Worm (Caenorhabditis elegans) whole organism, young adult: ENCODE results near the gene srab-21.

ENCODE experiments used
- B0019.2 ChIP-seq: fragments of 200-800 bp; sonication (Bioruptor generic); conservative IDR thresholded peaks from 2 replicates; pipeline ENCODE4 v1.3.6; 2022; ENCODE audit warnings: missing genetic modification reagents, missing genetic modification characterization, missing compliant biosample characterization
- B0336.3 ChIP-seq: fragments of 200-800 bp; sonication (Bioruptor generic); IDR thresholded peaks from 2 replicates; pipeline ENCODE4 v1.3.6; 2022; ENCODE audit warnings: missing genetic modification characterization, missing compliant biosample characterization
- C17E4.6 ChIP-seq: fragments of 200-800 bp; sonication (Bioruptor generic); IDR thresholded peaks from 2 replicates; pipeline ENCODE4 v1.3.6; 2022; ENCODE audit warnings: missing genetic modification reagents, missing genetic modification characterization, missing compliant biosample characterization
- F22D6.2 ChIP-seq: sonication (generic microtip); optimal IDR thresholded peaks from 2 replicates; lab custom pipeline; 2016; ENCODE audit warnings: mild to moderate bottlenecking, missing genetic modification characterization, missing compliant biosample characterization
- F49E8.2 ChIP-seq: sonication (generic microtip); optimal IDR thresholded peaks from 3 replicates; lab custom pipeline; 2017; ENCODE audit warnings: missing genetic modification characterization, mild to moderate bottlenecking, missing compliant biosample characterization, antibody characterized with exemption, moderate library complexity; ENCODE audit not compliant: insufficient read depth
- F55B11.4 ChIP-seq: sonication (generic microtip); optimal IDR thresholded peaks from 2 replicates; lab custom pipeline; 2016; ENCODE audit warnings: missing compliant biosample characterization, missing genetic modification characterization, borderline replicate concordance; ENCODE audit not compliant: insufficient read depth
- F57A8.1 ChIP-seq: fragments of 200-800 bp; sonication (Bioruptor generic); optimal IDR thresholded peaks from 2 replicates; lab custom pipeline; 2018; ENCODE audit warnings: mild to moderate bottlenecking, missing genetic modification characterization, moderate library complexity, missing compliant biosample characterization
- K11D2.4 ChIP-seq: fragments of 200-800 bp; sonication (Bioruptor generic); IDR thresholded peaks from 2 replicates; pipeline ENCODE4 v1.3.6; 2022; ENCODE audit warnings: missing genetic modification reagents, missing genetic modification characterization, missing compliant biosample characterization
- K12H6.12 ChIP-seq: fragments of 200-800 bp; sonication (Bioruptor generic); optimal IDR thresholded peaks from 2 replicates; lab custom pipeline; 2018; ENCODE audit warnings: mild to moderate bottlenecking, missing genetic modification characterization, missing compliant biosample characterization
- T26A5.8 ChIP-seq: sonication (generic microtip); optimal IDR thresholded peaks from 2 replicates; lab custom pipeline; 2016; ENCODE audit warnings: missing genetic modification characterization, missing compliant biosample characterization
- Y53F4B.3 ChIP-seq: fragments of 200-800 bp; sonication (Bioruptor generic); IDR thresholded peaks from 2 replicates; pipeline ENCODE4 v1.3.6; 2022; ENCODE audit warnings: missing genetic modification reagents, missing genetic modification characterization, missing compliant biosample characterization
- Y53G8AR.9 ChIP-seq: fragments of 200-800 bp; sonication (Bioruptor generic); conservative IDR thresholded peaks from 2 replicates; pipeline ENCODE4 v1.3.6; 2022; ENCODE audit warnings: missing genetic modification reagents, missing genetic modification characterization, missing compliant biosample characterization
- Y79H2A.3 ChIP-seq: fragments of 200-800 bp; sonication (Bioruptor generic); conservative IDR thresholded peaks from 2 replicates; pipeline ENCODE4 v1.3.6; 2022; ENCODE audit warnings: missing genetic modification reagents, missing genetic modification characterization, missing compliant biosample characterization
- Y95B8A.8 ChIP-seq: fragments of 200-800 bp; sonication (Bioruptor generic); IDR thresholded peaks from 2 replicates; pipeline ENCODE4 v1.3.6; 2022; ENCODE audit warnings: missing genetic modification reagents, missing genetic modification characterization, missing compliant biosample characterization
- ama-1 ChIP-seq, 3 experiments: fragments of 150-350 bp in 1 of 3; sonication (generic microtip) in 2 of 3; optimal IDR thresholded peaks; 2 replicates each; lab custom pipeline; 2014 to 2018; ENCODE audit warnings: missing biosample characterization in 2 of 3, missing genetic modification characterization in 2 of 3, missing genetic modification reagents in 2 of 3
- aptf-3 ChIP-seq: fragments of 200-800 bp; sonication (Bioruptor generic); IDR thresholded peaks from 2 replicates; pipeline ENCODE4 v1.3.6; 2022; ENCODE audit warnings: missing genetic modification characterization, missing compliant biosample characterization
- attf-5 ChIP-seq: fragments of 200-800 bp; sonication (Bioruptor generic); optimal IDR thresholded peaks from 2 replicates; lab custom pipeline; 2018; ENCODE audit warnings: mild to moderate bottlenecking, missing genetic modification characterization, missing compliant biosample characterization
- cebp-1 ChIP-seq, 2 experiments: fragments of 200-800 bp in 1 of 2; sonication (Bioruptor generic) in 1 of 2; sonication (generic microtip) in 1 of 2; IDR thresholded peaks in 1 of 2; optimal IDR thresholded peaks in 1 of 2; 2 replicates each; pipeline versions ENCODE4 v1.3.6 to Lab custom; 2017 to 2022; ENCODE audit warnings: missing compliant biosample characterization in 2 of 2, missing genetic modification characterization in 2 of 2, mild to moderate bottlenecking in 1 of 2, missing genetic modification reagents in 1 of 2, moderate library complexity in 1 of 2
- ceh-91 ChIP-seq: fragments of 200-800 bp; sonication (Bioruptor generic); IDR thresholded peaks from 2 replicates; pipeline ENCODE4 v1.3.6; 2022; ENCODE audit warnings: missing genetic modification reagents, missing genetic modification characterization, missing compliant biosample characterization
- die-1 ChIP-seq: sonication (generic microtip); optimal IDR thresholded peaks from 2 replicates; lab custom pipeline; 2016; ENCODE audit warnings: missing genotype, mild to moderate bottlenecking, missing genetic modification characterization, missing compliant biosample characterization
- efl-1 ChIP-seq: fragments of 150-350 bp; optimal IDR thresholded peaks from 2 replicates; lab custom pipeline; 2014; ENCODE audit warnings: missing biosample characterization, missing genetic modification reagents, missing genetic modification characterization
- egrh-3 ChIP-seq: fragments of 200-800 bp; sonication (Bioruptor generic); IDR thresholded peaks from 2 replicates; pipeline ENCODE4 v1.3.6; 2022; ENCODE audit warnings: missing genetic modification reagents, missing genetic modification characterization, missing compliant biosample characterization
- fkh-3 ChIP-seq: sonication (generic microtip); optimal IDR thresholded peaks from 2 replicates; lab custom pipeline; 2016; ENCODE audit warnings: mild to moderate bottlenecking, missing genetic modification characterization, missing compliant biosample characterization
- him-1 ChIP-seq: sonication (generic microtip); optimal IDR thresholded peaks from 2 replicates; lab custom pipeline; 2016; ENCODE audit warnings: missing genotype, missing genetic modification reagents, missing genetic modification characterization, missing compliant biosample characterization
- hlh-12 ChIP-seq: sonication (generic microtip); optimal IDR thresholded peaks from 2 replicates; lab custom pipeline; 2016; ENCODE audit warnings: missing genetic modification characterization, missing compliant biosample characterization
- hmg-1.2 ChIP-seq: fragments of 200-800 bp; sonication (Bioruptor generic); IDR thresholded peaks from 2 replicates; pipeline ENCODE4 v1.3.6; 2022; ENCODE audit warnings: missing genetic modification reagents, missing genetic modification characterization, missing compliant biosample characterization
- hsf-1 ChIP-seq: fragments of 200-800 bp; sonication (Bioruptor generic); IDR thresholded peaks from 2 replicates; pipeline ENCODE4 v1.3.6; 2022; ENCODE audit warnings: missing genetic modification reagents, missing genetic modification characterization, missing compliant biosample characterization
- lag-1 ChIP-seq: fragments of 200-800 bp; sonication (Bioruptor generic); IDR thresholded peaks from 2 replicates; pipeline ENCODE4 v1.3.6; 2022; ENCODE audit warnings: missing genetic modification reagents, missing genetic modification characterization, missing compliant biosample characterization
- lin-40 ChIP-seq: sonication (generic microtip); optimal IDR thresholded peaks from 2 replicates; lab custom pipeline; 2016; ENCODE audit warnings: missing genetic modification characterization, mild to moderate bottlenecking, missing compliant biosample characterization, missing genotype, missing genetic modification reagents
- lin-54 ChIP-seq: fragments of 200-800 bp; sonication (Bioruptor generic); optimal IDR thresholded peaks from 2 replicates; lab custom pipeline; 2018; ENCODE audit warnings: mild to moderate bottlenecking, missing genetic modification characterization, missing compliant biosample characterization
- madf-10 ChIP-seq: sonication (generic microtip); optimal IDR thresholded peaks from 2 replicates; lab custom pipeline; 2016; ENCODE audit warnings: mild to moderate bottlenecking, missing genetic modification characterization, missing compliant biosample characterization
- madf-6 ChIP-seq: fragments of 200-800 bp; sonication (Bioruptor generic); IDR thresholded peaks from 2 replicates; pipeline ENCODE4 v1.3.6; 2022; ENCODE audit warnings: missing genetic modification reagents, missing genetic modification characterization, missing compliant biosample characterization
- mes-4 ChIP-seq: sonication (generic microtip); optimal IDR thresholded peaks from 2 replicates; lab custom pipeline; 2016; ENCODE audit warnings: missing genotype, missing genetic modification characterization, missing compliant biosample characterization
- nhr-80 ChIP-seq: sonication (generic microtip); optimal IDR thresholded peaks from 2 replicates; lab custom pipeline; 2016; ENCODE audit warnings: missing genetic modification characterization, missing compliant biosample characterization
- rcor-1 ChIP-seq: fragments of 200-800 bp; sonication (Bioruptor generic); IDR thresholded peaks from 2 replicates; pipeline ENCODE4 v1.3.6; 2022; ENCODE audit warnings: missing genetic modification reagents, missing genetic modification characterization, missing compliant biosample characterization
- repo-1 ChIP-seq: sonication (generic microtip); optimal IDR thresholded peaks from 2 replicates; lab custom pipeline; 2017; ENCODE audit warnings: mild to moderate bottlenecking, missing genetic modification characterization, missing compliant biosample characterization
- sptf-2 ChIP-seq: fragments of 200-800 bp; sonication (Bioruptor generic); optimal IDR thresholded peaks from 2 replicates; lab custom pipeline; 2018; ENCODE audit warnings: mild to moderate bottlenecking, missing genetic modification characterization, missing compliant biosample characterization
- tbp1 ChIP-seq: fragments of 200-800 bp; sonication (Bioruptor generic); optimal IDR thresholded peaks from 2 replicates; lab custom pipeline; 2018; ENCODE audit warnings: mild to moderate bottlenecking, missing genetic modification characterization, missing compliant biosample characterization
- zfh-2 ChIP-seq: fragments of 200-800 bp; sonication (Bioruptor generic); conservative IDR thresholded peaks from 2 replicates; pipeline ENCODE4 v1.3.6; 2022; ENCODE audit warnings: missing genetic modification reagents, missing genetic modification characterization, missing compliant biosample characterization
- ztf-18 ChIP-seq: sonication (generic microtip); optimal IDR thresholded peaks from 2 replicates; lab custom pipeline; 2016; ENCODE audit warnings: missing genotype, mild to moderate bottlenecking, missing genetic modification characterization, missing compliant biosample characterization
- ztf-6 ChIP-seq: fragments of 200-800 bp; sonication (Bioruptor generic); IDR thresholded peaks from 2 replicates; pipeline ENCODE4 v1.3.6; 2022; ENCODE audit warnings: missing genetic modification reagents, missing genetic modification characterization, missing compliant biosample characterization

srab-21 gene

ce11 chrV:3424341-3424740, at the start of gene srab-21:
Gene srab-21 (minus strand): TSS chrV:3424441.
- TF ChIP-seq zfh-2 (GFP tag; lab: Robert Waterston, UW) = no peak
- TF ChIP-seq lin-40 (tag; lab: Kevin White, UChicago) = no peak
- no peak for TF ChIP-seq fkh-3 (tag; lab: Kevin White, UChicago)
- TF ChIP-seq F22D6.2 (tag; lab: Kevin White, UChicago) = no peak
- no peak for TF ChIP-seq rcor-1 (GFP tag; lab: Robert Waterston, UW)

DNA sequence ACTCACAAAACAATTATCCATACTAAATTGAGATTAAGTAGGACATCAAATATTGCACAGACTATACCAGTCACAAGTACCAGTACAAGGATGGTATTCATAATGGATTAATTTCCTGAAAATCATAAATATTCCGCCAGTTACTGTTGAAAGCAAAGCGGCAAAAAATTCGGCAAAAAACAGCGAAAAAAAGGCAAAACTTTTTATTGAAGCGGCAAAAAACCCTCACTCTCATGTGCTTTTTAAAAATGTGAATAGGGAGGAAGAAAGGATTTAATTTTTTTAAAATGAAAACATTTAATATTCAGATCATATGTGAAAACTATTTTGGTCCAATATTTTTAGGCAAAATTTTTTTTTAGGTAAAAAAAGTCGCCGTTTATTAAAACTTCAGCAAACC, 46.5 kb upstream of the srab-21 start, which contains the start of gene srbc-29:
Gene srbc-29 (minus strand): TSS at position 101 of the 400 bp plus-strand sequence.
- TF ChIP-seq T26A5.8 (no peak), efl-1 (GFP tag; lab: Kevin White, UChicago) (no peak), F57A8.1 (no peak)

DNA sequence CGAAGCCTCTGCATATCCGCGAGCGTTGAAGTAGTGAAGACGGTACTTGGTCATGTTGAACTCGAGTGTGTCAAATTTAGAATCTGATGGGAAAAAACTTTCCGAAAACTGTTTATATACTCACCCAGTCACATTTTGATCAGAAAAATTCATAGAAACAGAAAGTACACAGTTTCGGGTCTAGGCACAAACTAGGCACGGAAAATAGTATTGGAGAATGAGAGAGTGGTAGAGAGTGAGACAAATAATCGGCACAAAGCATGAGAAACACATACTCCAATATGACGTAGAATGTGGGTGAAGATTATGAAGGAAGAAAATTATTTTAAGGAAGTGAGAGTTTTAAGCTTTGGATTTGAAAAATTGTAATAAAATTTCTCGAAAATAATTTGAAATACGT, 44.2 kb upstream of the srab-21 start, which contains the start of gene gst-33:
Gene gst-33 (minus strand): TSS at position 127 of the 400 bp plus-strand sequence.
- TF ChIP-seq hmg-1.2 = peak; percentile 88
- TF ChIP-seq B0336.3 (GFP tag; lab: Robert Waterston, UW) = no peak

- no peak for TF ChIP-seq tbp1 (GFP tag; lab: Kevin White, UChicago)
- no peak for TF ChIP-seq C17E4.6
- TF ChIP-seq fkh-3 (tag; lab: Kevin White, UChicago) = no peak
- TF ChIP-seq B0019.2 (GFP tag; lab: Robert Waterston, UW) = no peak
- TF ChIP-seq die-1 = no peak
- TF ChIP-seq K12H6.12 = no peak
- no peak for TF ChIP-seq him-1 (tag; lab: Kevin White, UChicago)
- no peak for TF ChIP-seq egrh-3 (GFP tag; lab: Robert Waterston, UW)
- no peak for TF ChIP-seq ztf-6
- TF ChIP-seq F57A8.1 = no peak
- no peak for TF ChIP-seq Y79H2A.3 (GFP tag; lab: Robert Waterston, UW)
- TF ChIP-seq mes-4 (tag; lab: Kevin White, UChicago) = no peak
- no peak for TF ChIP-seq lag-1
- no peak for TF ChIP-seq aptf-3 (GFP tag; lab: Robert Waterston, UW)
- TF ChIP-seq Y53G8AR.9 = no peak
- no peak for TF ChIP-seq hsf-1 (GFP tag; lab: Robert Waterston, UW)
- TF ChIP-seq ztf-18 (tag; lab: Kevin White, UChicago) = no peak
- TF ChIP-seq madf-6 = no peak
- no peak for TF ChIP-seq K11D2.4 (GFP tag; lab: Robert Waterston, UW)
- TF ChIP-seq cebp-1 (GFP tag; IDR thresholded peaks at IDR 0.05; lab: Robert Waterston, UW) = no peak
- no peak for TF ChIP-seq cebp-1 (tag; optimal IDR thresholded peaks at IDR 0.05; lab: Kevin White, UChicago)
Measured at ce11 chrV:3464897-3465296, 40.7 kb upstream of the srab-21 start.

DNA sequence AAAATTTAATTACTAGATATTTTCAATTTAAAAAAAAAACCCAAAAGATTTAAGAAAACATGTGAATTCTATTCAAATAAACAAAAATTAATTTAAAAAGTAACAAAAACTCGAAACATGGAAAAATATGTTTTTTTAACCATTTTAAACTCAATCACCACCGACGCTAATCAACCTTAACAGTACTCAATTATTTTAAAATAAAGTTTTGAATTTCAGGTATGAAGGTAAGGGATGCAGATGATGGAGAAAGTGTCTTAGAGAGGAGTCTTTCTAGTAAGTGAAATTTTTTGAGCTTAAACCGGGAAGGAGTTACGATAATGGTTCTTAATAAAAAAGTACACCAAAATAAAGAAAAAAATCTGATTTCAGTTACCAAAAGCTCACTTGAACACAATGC, 39.3 kb upstream of the srab-21 start, which contains the start of gene slc-28.1:
Gene slc-28.1 (plus strand): TSS at position 301 of the 400 bp plus-strand sequence.
- TF ChIP-seq Y53F4B.3 (no peak), ama-1 (optimal IDR thresholded peaks at IDR 0.05; lab: Kevin White, UChicago) (no peak), ama-1 (GFP tag; optimal IDR thresholded peaks at IDR 0.05; lab: Kevin White, UChicago) (no peak), F55B11.4 (tag; lab: Kevin White, UChicago) (no peak), attf-5 (GFP tag; lab: Kevin White, UChicago) (no peak), hlh-12 (tag; lab: Kevin White, UChicago) (no peak), Y95B8A.8 (GFP tag; lab: Robert Waterston, UW) (no peak), repo-1 (tag; lab: Kevin White, UChicago) (no peak), F49E8.2 (no peak), hmg-1.2 (no peak), F57A8.1 (no peak), nhr-80 (no peak), C17E4.6 (no peak), ceh-91 (no peak), lin-54 (no peak), sptf-2 (no peak), madf-10 (tag; lab: Kevin White, UChicago) (no peak)
